Fruit fly (Drosophila melanogaster): Measurements from ENCODE around the gene CG9109.

CG9109 gene

DNA sequence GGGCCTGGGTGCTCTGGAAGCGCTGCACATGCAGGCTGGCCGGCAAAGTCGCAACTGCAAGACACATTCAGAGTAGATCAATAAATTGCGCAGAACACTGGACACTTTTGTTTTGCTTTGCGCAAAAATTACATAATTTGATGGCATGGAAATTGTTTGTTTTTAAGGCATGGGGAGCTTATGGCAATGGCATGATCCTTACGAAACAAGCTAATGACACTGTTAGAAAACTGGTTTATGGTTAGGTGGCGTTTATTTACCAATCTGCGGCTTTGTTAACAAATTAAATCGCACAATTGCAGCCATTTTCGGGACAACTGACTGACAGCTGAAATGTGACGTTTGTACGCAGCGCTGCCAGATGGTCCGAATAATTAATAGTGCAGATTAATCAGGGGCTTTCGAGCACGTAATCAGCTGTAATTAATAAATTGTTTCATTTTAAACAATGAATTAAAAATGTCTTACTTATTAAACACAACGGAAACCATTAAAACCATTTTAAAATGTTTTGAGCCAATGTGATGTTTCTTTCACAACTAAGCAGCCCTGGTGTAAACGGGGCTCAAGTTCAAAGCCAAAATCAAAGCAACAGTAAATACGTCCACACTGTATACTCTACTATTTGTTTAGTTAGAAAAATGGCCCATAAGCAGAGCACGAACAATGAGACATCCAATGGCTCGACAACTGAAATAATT lies 28.3 kb upstream of the CG9109 start, which contains the start of the genes ND-51 and CG13994 (continued):
- TF ChIP-seq CG12391 (tag; optimal IDR thresholded peaks at IDR 0.05): peak; percentile 83
- TF ChIP-seq wor (GFP tag; IDR thresholded peaks at IDR 0.05): peak; percentile 29; the same call in 1 of the 2 replicates
- peak; percentile 51 for TF ChIP-seq CG12236 (GFP tag; optimal IDR thresholded peaks at IDR 0.05)
- peak; percentile 68 for TF ChIP-seq HHEX (GFP tag; optimal IDR thresholded peaks at IDR 0.05)
- peak; percentile 82; the same call in 3 of the 4 replicates for TF ChIP-seq Gug (GFP tag; IDR thresholded peaks at IDR 0.05)
- TF ChIP-seq Chrac-16 (GFP tag; optimal IDR thresholded peaks at IDR 0.05): peak; percentile 72
- TF ChIP-seq ac (GFP tag; optimal IDR thresholded peaks at IDR 0.05): peak; percentile 45
- TF ChIP-seq CG2678 (tag; optimal IDR thresholded peaks at IDR 0.05): peak; percentile 83
- TF ChIP-seq fd3F (GFP tag; optimal IDR thresholded peaks at IDR 0.05): peak; percentile 77
- TF ChIP-seq unpg (GFP tag; optimal IDR thresholded peaks at IDR 0.05): peak; percentile 85
- no peak for TF ChIP-seq CG7928 (GFP tag; optimal IDR thresholded peaks at IDR 0.05)
- TF ChIP-seq Xbp1 (GFP tag; optimal IDR thresholded peaks at IDR 0.05): peak; percentile 91
- peak; percentile 45; the same call in 1 of the 3 replicates for TF ChIP-seq sr (GFP tag; IDR thresholded peaks at IDR 0.05)
- peak; percentile 91 for TF ChIP-seq B-H2 (GFP tag; optimal IDR thresholded peaks at IDR 0.05)
- TF ChIP-seq disco-r (GFP tag; optimal IDR thresholded peaks at IDR 0.05): peak; percentile 50
- peak; percentile 54 for TF ChIP-seq Usf (GFP tag; optimal IDR thresholded peaks at IDR 0.05)
- peak; percentile 75 for TF ChIP-seq tup (GFP tag; optimal IDR thresholded peaks at IDR 0.05)
- 0 out of 2 replicates have a peak, but pooled peaks have one; percentile 45 for TF ChIP-seq CG4360 (GFP tag; IDR thresholded peaks at IDR 0.05)
- no peak for TF ChIP-seq Trl (optimal IDR thresholded peaks at IDR 0.05)
- TF ChIP-seq Trl (GFP tag; optimal IDR thresholded peaks at IDR 0.05): peak; percentile 89
- no peak for TF ChIP-seq pros (GFP tag; optimal IDR thresholded peaks at IDR 0.05)
- peak in 1 of 3 experiments; percentile 34 for TF ChIP-seq Stat92E (GFP tag; optimal IDR thresholded peaks at IDR 0.05)
- TF ChIP-seq CG15696 (tag; optimal IDR thresholded peaks at IDR 0.05): peak; percentile 83
- peak; percentile 58 for TF ChIP-seq BEAF-32 (GFP tag; optimal IDR thresholded peaks at IDR 0.05)
- TF ChIP-seq gce (GFP tag; IDR thresholded peaks at IDR 0.05): peak; percentile 9; the same call in 1 of the 3 replicates
- TF ChIP-seq CG16815 (GFP tag; optimal IDR thresholded peaks at IDR 0.05): peak; percentile 54
- TF ChIP-seq CG16779 (GFP tag; IDR thresholded peaks at IDR 0.05): peak; percentile 21; the same call in 1 of the 2 replicates
- peak; percentile 86 for TF ChIP-seq CG34422 (GFP tag; IDR thresholded peaks at IDR 0.05)
- no peak for TF ChIP-seq Doc3 (GFP tag; IDR thresholded peaks at IDR 0.05; ENCODE audit: partially characterized antibody)
- TF ChIP-seq CG17359 (tag; optimal IDR thresholded peaks at IDR 0.05): peak; percentile 82
- TF ChIP-seq CG11560 (tag; IDR thresholded peaks at IDR 0.05): peak; percentile 59; the same call in 2 of the 3 replicates
- 0 out of 3 replicates have a peak, but pooled peaks have one; percentile 1 for TF ChIP-seq CG7963 (GFP tag; IDR thresholded peaks at IDR 0.05; ENCODE audit: partially characterized antibody)
- TF ChIP-seq H15 (GFP tag; IDR thresholded peaks at IDR 0.05): peak; percentile 84; the same call in 2 of the 3 replicates
- no peak for TF ChIP-seq Kr (GFP tag; optimal IDR thresholded peaks at IDR 0.05)
- TF ChIP-seq CG13123 (GFP tag; optimal IDR thresholded peaks at IDR 0.05): peak; percentile 69
- peak; percentile 66 for TF ChIP-seq al (GFP tag; IDR thresholded peaks at IDR 0.05)
- peak; percentile 91 for TF ChIP-seq Hsf (GFP tag; optimal IDR thresholded peaks at IDR 0.05)
- TF ChIP-seq bab2 (GFP tag; optimal IDR thresholded peaks at IDR 0.05): peak; percentile 91
- peak; percentile 58 for TF ChIP-seq run (tag; optimal IDR thresholded peaks at IDR 0.05)
- TF ChIP-seq CG11398 (GFP tag; optimal IDR thresholded peaks at IDR 0.05): peak; percentile 75
- peak; percentile 89 for TF ChIP-seq slbo (GFP tag; IDR thresholded peaks at IDR 0.05)
- TF ChIP-seq chif (GFP tag; optimal IDR thresholded peaks at IDR 0.05): peak; percentile 68 to 79
- TF ChIP-seq ssp (GFP tag; IDR thresholded peaks at IDR 0.05): peak; percentile 94
- peak; percentile 93 for TF ChIP-seq lilli (GFP tag; optimal IDR thresholded peaks at IDR 0.05)
- peak; percentile 87 for TF ChIP-seq ranshi (GFP tag; IDR thresholded peaks at IDR 0.05)
- TF ChIP-seq pita (GFP tag; optimal IDR thresholded peaks at IDR 0.05): no peak
- peak; percentile 85 for TF ChIP-seq tgo (GFP tag; IDR thresholded peaks at IDR 0.05)
- peak; percentile 78 for TF ChIP-seq CG4328 (GFP tag; optimal IDR thresholded peaks at IDR 0.05)
- TF ChIP-seq crp (GFP tag; optimal IDR thresholded peaks at IDR 0.05): peak; percentile 40 to 86
